Worm (Caenorhabditis elegans): ENCODE results near the gene irld-57.

DNA sequence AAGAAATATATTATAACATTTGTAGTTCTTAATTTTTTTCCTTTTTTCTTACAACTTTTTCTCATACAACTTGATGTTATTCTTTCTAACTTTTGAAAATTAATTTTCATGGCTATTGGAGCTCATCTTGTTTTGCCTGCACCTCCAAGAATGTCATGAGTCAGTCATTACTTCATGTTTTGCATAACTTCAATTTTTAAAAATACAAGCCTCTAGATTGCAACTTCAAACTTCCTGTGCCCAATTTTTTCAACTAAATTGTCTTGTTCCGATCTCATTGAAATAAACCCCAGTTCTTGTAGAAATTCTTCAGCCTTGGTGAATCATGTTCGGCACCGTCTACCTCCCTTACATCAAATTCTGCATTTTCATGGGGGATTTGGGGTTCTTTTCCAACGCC, 31.9 kb upstream of the irld-57 start, which contains the start of gene str-9:
- TF ChIP-seq ceh-28 (tag; optimal IDR thresholded peaks at IDR 0.05): no peak
- no peak for TF ChIP-seq egl-27 (tag; optimal IDR thresholded peaks at IDR 0.05)
- TF ChIP-seq nhr-237 (tag; optimal IDR thresholded peaks at IDR 0.05): no peak
- no peak for TF ChIP-seq nhr-77 (tag; optimal IDR thresholded peaks at IDR 0.05)
- TF ChIP-seq eor-1 (tag; optimal IDR thresholded peaks at IDR 0.05): no peak
- no peak for TF ChIP-seq daf-12 (tag; optimal IDR thresholded peaks at IDR 0.05)
